Worm (Caenorhabditis elegans): ENCODE data around the gene lov-1.

- TF ChIP-seq him-1 (tag; optimal IDR thresholded peaks at IDR 0.05) = no peak
- no peak for TF ChIP-seq W03F9.2 (tag; optimal IDR thresholded peaks at IDR 0.05)
Measured at ce11 chrII:10060508-10060907, 61.1 kb downstream of the lov-1 start, which contains the start of gene stg-1.

Measured in whole organism, L4/young adult.